Worm (Caenorhabditis elegans) whole organism, L1 larva: ENCODE data around the gene clc-9.
"Not testable (repeated sequence)": the region's sequence is repeated elsewhere in the genome, so short reads cannot be mapped to it uniquely, and the experiment has no call there.

Source experiments
- C04F5.9 ChIP-seq: sonication (generic microtip); optimal IDR thresholded peaks from 2 replicates; lab custom pipeline; 2016; ENCODE audit warnings: missing genetic modification characterization, missing compliant biosample characterization
- C16A3.4 ChIP-seq: fragments of 150-350 bp; optimal IDR thresholded peaks from 2 replicates; lab custom pipeline; 2014; ENCODE audit warnings: missing biosample characterization, missing genetic modification characterization
- C34B4.2 ChIP-seq: sonication (generic microtip); optimal IDR thresholded peaks from 2 replicates; lab custom pipeline; 2017; ENCODE audit warnings: mild to moderate bottlenecking, missing genetic modification characterization, missing compliant biosample characterization
- F16B12.6 ChIP-seq: fragments of 150-350 bp; optimal IDR thresholded peaks from 2 replicates; lab custom pipeline; 2014; ENCODE audit warnings: missing biosample characterization, missing genetic modification characterization
- Y116A8C.19 ChIP-seq: sonication (generic microtip); optimal IDR thresholded peaks from 2 replicates; lab custom pipeline; 2016; ENCODE audit warnings: missing compliant biosample characterization, missing genetic modification characterization, borderline replicate concordance
- ama-1 ChIP-seq: fragments of 150-350 bp; optimal IDR thresholded peaks from 2 replicates; lab custom pipeline; 2014
- ceh-63 ChIP-seq: fragments of 200-800 bp; sonication (Bioruptor generic); optimal IDR thresholded peaks from 2 replicates; lab custom pipeline; 2018; ENCODE audit warnings: mild to moderate bottlenecking, missing genetic modification characterization, missing compliant biosample characterization
- ceh-8 ChIP-seq: fragments of 200-800 bp; sonication (Bioruptor generic); optimal IDR thresholded peaks from 2 replicates; lab custom pipeline; 2018; ENCODE audit warnings: mild to moderate bottlenecking, missing genetic modification characterization, moderate library complexity, missing compliant biosample characterization
- efl-1 ChIP-seq, 4 experiments: fragments of 150-350 bp; optimal IDR thresholded peaks in 3 of 4; peaks in 1 of 4; 1 replicate in 1 of 4; 2 replicates in 3 of 4; lab custom pipeline; 2014; ENCODE audit warnings: missing biosample characterization in 2 of 4, missing genetic modification characterization in 2 of 4, missing genetic modification reagents in 2 of 4
- egl-27 ChIP-seq, 2 experiments: fragments of 150-350 bp in 1 of 2; sonication (generic microtip); optimal IDR thresholded peaks; 3 replicates each; lab custom pipeline; 2017 to 2018; ENCODE audit warnings: missing biosample characterization in 2 of 2, missing genetic modification characterization in 2 of 2, missing genetic modification reagents in 2 of 2
- elt-2 ChIP-seq: sonication (generic microtip); optimal IDR thresholded peaks from 2 replicates; lab custom pipeline; 2016; ENCODE audit warnings: missing genetic modification characterization, mild to moderate bottlenecking, inconsistent platforms, missing compliant biosample characterization, missing genetic modification reagents
- ets-5 ChIP-seq: fragments of 200-800 bp; sonication (Bioruptor generic); IDR thresholded peaks from 2 replicates; pipeline ENCODE4 v1.3.6; 2022; ENCODE audit warnings: missing genetic modification characterization, missing compliant biosample characterization
- hlh-17 ChIP-seq: fragments of 200-800 bp; sonication (Bioruptor generic); optimal IDR thresholded peaks from 2 replicates; lab custom pipeline; 2018; ENCODE audit warnings: missing genetic modification characterization, mild to moderate bottlenecking, missing compliant biosample characterization, moderate library complexity, borderline replicate concordance
- lin-13 ChIP-seq: fragments of 150-350 bp; optimal IDR thresholded peaks from 2 replicates; lab custom pipeline; 2014; ENCODE audit warnings: missing biosample characterization, missing genetic modification reagents, missing genetic modification characterization
- lin-39 ChIP-seq: fragments of 150-350 bp; optimal IDR thresholded peaks from 2 replicates; lab custom pipeline; 2014; ENCODE audit warnings: missing biosample characterization, missing genetic modification reagents, missing genetic modification characterization
- lsy-2 ChIP-seq, 2 experiments: fragments of 150-350 bp; optimal IDR thresholded peaks; 2 replicates each; lab custom pipeline; 2014; ENCODE audit warnings: missing biosample characterization in 2 of 2, missing genetic modification characterization in 2 of 2
- nhr-19 ChIP-seq: fragments of 200-800 bp; sonication (Bioruptor generic); conservative IDR thresholded peaks from 2 replicates; pipeline ENCODE4 v1.3.6; 2022; ENCODE audit warnings: missing genetic modification characterization, missing compliant biosample characterization
- nhr-20 ChIP-seq: sonication (generic microtip); optimal IDR thresholded peaks from 2 replicates; lab custom pipeline; 2016; ENCODE audit warnings: mild to moderate bottlenecking, missing genetic modification characterization, missing compliant biosample characterization
- nhr-84 ChIP-seq: sonication (generic microtip); optimal IDR thresholded peaks from 2 replicates; lab custom pipeline; 2017; ENCODE audit warnings: missing biosample characterization, missing genetic modification characterization
- pqm-1 ChIP-seq: sonication (generic microtip); optimal IDR thresholded peaks from 3 replicates; lab custom pipeline; 2017; ENCODE audit warnings: missing biosample characterization, missing genetic modification characterization
- skn-1 ChIP-seq: fragments of 150-350 bp; optimal IDR thresholded peaks from 2 replicates; lab custom pipeline; 2014; ENCODE audit warnings: missing biosample characterization, missing genetic modification characterization
- sox-4 ChIP-seq: sonication (generic microtip); optimal IDR thresholded peaks from 2 replicates; lab custom pipeline; 2016; ENCODE audit warnings: missing genetic modification characterization, missing compliant biosample characterization
- tbx-2 ChIP-seq: sonication (generic microtip); optimal IDR thresholded peaks from 2 replicates; lab custom pipeline; 2016; ENCODE audit warnings: missing genetic modification characterization, missing compliant biosample characterization
- unc-30 ChIP-seq: sonication (generic microtip); optimal IDR thresholded peaks from 2 replicates; lab custom pipeline; 2017; ENCODE audit warnings: missing biosample characterization, missing genetic modification characterization
- unc-86 ChIP-seq: sonication (generic microtip); optimal IDR thresholded peaks from 2 replicates; lab custom pipeline; 2016; ENCODE audit warnings: missing genetic modification characterization, missing compliant biosample characterization
- unc-98 ChIP-seq: fragments of 200-800 bp; sonication (Bioruptor generic); IDR thresholded peaks from 2 replicates; pipeline ENCODE4 v1.3.6; 2022; ENCODE audit warnings: missing genetic modification characterization, missing compliant biosample characterization
- vab-15 ChIP-seq: sonication (generic microtip); optimal IDR thresholded peaks from 2 replicates; lab custom pipeline; 2017; ENCODE audit warnings: missing genotype, mild to moderate bottlenecking, missing genetic modification characterization, missing compliant biosample characterization
- zag-1 ChIP-seq: fragments of 150-350 bp; optimal IDR thresholded peaks from 2 replicates; lab custom pipeline; 2014; ENCODE audit warnings: missing biosample characterization, missing genetic modification characterization
- ztf-4 ChIP-seq: fragments of 150-350 bp; optimal IDR thresholded peaks from 2 replicates; lab custom pipeline; 2014; ENCODE audit warnings: missing biosample characterization, missing genetic modification characterization

The clc-9 gene

ce11 chrIV:11150844-11151243 lies 38.1 kb downstream of the clc-9 start, which contains the start of gene C08F8.2:
C08F8.2 (plus strand) TSS chrIV:11150997.
- no peak for TF ChIP-seq zag-1 (tag; lab: Kevin White, UChicago)
- TF ChIP-seq tbx-2: no peak
- TF ChIP-seq ceh-63 (GFP tag; lab: Kevin White, UChicago): no peak
- TF ChIP-seq unc-30 (tag; lab: Kevin White, UChicago): no peak
- peak; percentile 67 for TF ChIP-seq ama-1 (lab: Kevin White, UChicago)
- TF ChIP-seq ztf-4 (tag; lab: Kevin White, UChicago): peak; percentile 13
- no peak for TF ChIP-seq sox-4 (tag; lab: Kevin White, UChicago)
- no peak for TF ChIP-seq lin-39 (tag; lab: Kevin White, UChicago)
- no peak for TF ChIP-seq elt-2
- TF ChIP-seq Y116A8C.19: no peak
- peak; percentile 30; the same call in 1 of the 2 replicates for TF ChIP-seq nhr-19 (GFP tag; lab: Robert Waterston, UW)

ce11 chrIV:11154425-11155114 lies 41.8 kb downstream of the clc-9 start, which contains the start of gene C08F8.3:
C08F8.3 (plus strand) TSS chrIV:11155044.
- TF ChIP-seq pqm-1; lin-13 (GFP tag; lab: Kevin White, UChicago); ets-5 (GFP tag; lab: Robert Waterston, UW): not testable (repeated sequence)

DNA sequence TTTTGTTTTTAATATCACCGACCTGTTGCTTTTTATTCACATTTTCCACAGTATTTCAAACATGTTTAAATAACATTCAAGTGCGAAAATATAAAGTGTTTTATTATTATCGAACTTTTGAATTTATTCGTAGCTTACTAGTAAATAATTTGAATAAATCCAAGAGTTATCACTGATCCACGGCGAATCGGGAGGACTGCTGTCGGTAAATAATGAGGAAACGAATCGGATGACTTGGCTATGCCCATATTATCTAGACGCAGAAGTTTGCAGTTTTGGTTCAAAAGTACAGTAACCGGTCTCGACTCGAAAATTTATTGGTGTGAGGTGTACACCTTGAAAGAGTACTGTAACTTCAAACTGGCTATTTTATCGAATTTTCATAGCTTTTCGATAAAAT lies 43.8 kb downstream of the clc-9 start:
- TF ChIP-seq egl-27 (tag; optimal IDR thresholded peaks at IDR 0.05; lab: Kevin White, UChicago) (no peak), C34B4.2 (tag; lab: Kevin White, UChicago) (no peak), ama-1 (lab: Kevin White, UChicago) (no peak), C04F5.9 (tag; lab: Kevin White, UChicago) (no peak), lsy-2 (tag; optimal IDR thresholded peaks at IDR 0.05; lab: Kevin White, UChicago) (no peak), C16A3.4 (tag; lab: Kevin White, UChicago) (no peak), nhr-84 (tag; lab: Kevin White, UChicago) (no peak), ceh-8 (GFP tag; lab: Kevin White, UChicago) (no peak), skn-1 (tag; lab: Kevin White, UChicago) (no peak), vab-15 (no peak)

DNA sequence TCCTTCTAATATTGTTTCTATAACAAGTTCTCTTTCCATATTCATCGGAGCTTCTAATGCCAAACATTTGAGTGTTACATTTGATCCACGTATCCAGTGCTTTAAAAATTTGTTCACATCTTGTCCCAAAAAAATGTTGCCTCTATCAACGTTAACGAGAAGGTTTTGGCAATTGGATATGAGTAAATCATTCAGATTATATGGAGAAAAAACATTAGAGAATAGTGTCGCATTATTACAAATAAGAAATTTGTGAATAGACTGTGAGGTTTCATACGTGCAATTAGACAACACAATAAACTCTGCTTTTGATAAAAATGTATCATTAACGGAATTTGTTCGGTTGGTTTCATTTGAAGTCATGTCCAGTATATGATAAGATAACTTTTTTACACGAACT lies 47.1 kb downstream of the clc-9 start, which contains the start of gene mboa-4:
TSS of gene mboa-4 (minus strand) at position 101 of the 400 bp plus-strand sequence.
- no peak for TF ChIP-seq nhr-20
- TF ChIP-seq, all 84 proteins: peak for 0

DNA sequence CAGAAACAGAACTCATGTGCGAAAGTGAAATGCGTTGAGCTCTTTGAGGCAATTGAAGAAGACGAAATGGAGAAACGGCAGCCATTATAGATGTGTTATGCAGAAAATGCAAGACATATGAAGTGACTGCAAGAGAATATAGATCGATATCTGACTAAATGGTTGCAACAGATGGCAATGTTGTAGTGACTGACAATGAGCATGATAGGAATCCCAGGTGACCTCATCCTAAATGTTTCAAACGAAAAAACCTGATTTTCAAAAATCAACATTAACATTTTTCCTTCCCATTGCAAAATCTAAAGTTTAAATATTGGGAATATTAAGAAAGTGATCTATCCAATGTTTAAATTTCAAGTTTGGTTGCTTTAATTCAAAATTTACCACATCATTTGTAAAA lies 48.0 kb downstream of the clc-9 start, which contains the start of gene C08F8.15:
TSS of gene C08F8.15 (minus strand) at position 101 of the 400 bp plus-strand sequence.
- no peak for TF ChIP-seq pqm-1
- no peak for TF ChIP-seq efl-1 (optimal IDR thresholded peaks at IDR 0.05; lab: Kevin White, UChicago)
- TF ChIP-seq efl-1 (GFP tag; optimal IDR thresholded peaks at IDR 0.05 in 1 of 2; lab: Kevin White, UChicago): peak in 1 of 2 experiments; percentile 67

ce11 chrIV:11162451-11162850 lies 49.7 kb downstream of the clc-9 start, which contains the start of gene fbxb-9:
fbxb-9 (minus strand) TSS chrIV:11162551.
- TF ChIP-seq unc-98 (GFP tag; lab: Robert Waterston, UW) (no peak), F16B12.6 (tag; lab: Kevin White, UChicago) (no peak), lin-13 (GFP tag; lab: Kevin White, UChicago) (no peak), lsy-2 (tag; optimal IDR thresholded peaks at IDR 0.05; lab: Kevin White, UChicago) (no peak), elt-2 (no peak), unc-86 (no peak), sox-4 (tag; lab: Kevin White, UChicago) (no peak), hlh-17 (no peak)
- TF ChIP-seq, all 84 proteins: peak for 0
